Fruit fly (Drosophila melanogaster) whole organism, embryonic: Measurements from ENCODE around the gene CG17778.

Experiments used
- ATbp ChIP-seq: fragments of 200-800 bp; sonication (Bioruptor generic); optimal IDR thresholded peaks from 2 replicates; lab custom pipeline; 2017; ENCODE audit warnings: missing biosample characterization, mild to moderate bottlenecking, missing genetic modification characterization, missing genetic modification reagents
- Bgb ChIP-seq: fragments of 200-800 bp; sonication (Bioruptor generic); IDR thresholded peaks from 2 replicates; pipeline ENCODE4 v1.3.6; 2022; ENCODE audit warnings: missing biosample characterization, missing genetic modification characterization; ENCODE audit not compliant: partially characterized antibody
- CG10267 ChIP-seq: fragments of 200-800 bp; sonication (Bioruptor generic); optimal IDR thresholded peaks from 2 replicates; lab custom pipeline; 2018; ENCODE audit warnings: missing biosample characterization, mild to moderate bottlenecking, missing genetic modification characterization, moderate library complexity
- CG12155 ChIP-seq: fragments of 200-800 bp; sonication (Bioruptor generic); optimal IDR thresholded peaks from 3 replicates; lab custom pipeline; 2016; ENCODE audit warnings: missing biosample characterization, missing genetic modification characterization
- CG1233 ChIP-seq: fragments of 200-800 bp; sonication (Bioruptor generic); optimal IDR thresholded peaks from 4 replicates; lab custom pipeline; 2018; ENCODE audit warnings: missing biosample characterization, mild to moderate bottlenecking, missing genetic modification characterization
- CG12942 ChIP-seq: fragments of 200-800 bp; sonication (Bioruptor generic); optimal IDR thresholded peaks from 3 replicates; lab custom pipeline; 2016; ENCODE audit warnings: missing biosample characterization, missing genetic modification characterization
- CG13775 ChIP-seq: fragments of 200-800 bp; sonication (Bioruptor generic); optimal IDR thresholded peaks from 3 replicates; lab custom pipeline; 2017; ENCODE audit warnings: missing biosample characterization, mild to moderate bottlenecking, missing genetic modification characterization
- CG15696 ChIP-seq: fragments of 200-800 bp; sonication (Bioruptor generic); optimal IDR thresholded peaks from 2 replicates; lab custom pipeline; 2019; ENCODE audit warnings: missing biosample characterization, mild to moderate bottlenecking, missing genetic modification characterization, moderate library complexity
- CG16813 ChIP-seq: fragments of 200-800 bp; sonication (Bioruptor generic); IDR thresholded peaks from 3 replicates; pipeline ENCODE4 v1.3.6; 2022; ENCODE audit warnings: missing biosample characterization, missing genetic modification characterization; ENCODE audit not compliant: partially characterized antibody
- CG16815 ChIP-seq: fragments of 200-800 bp; sonication (Bioruptor generic); optimal IDR thresholded peaks from 3 replicates; lab custom pipeline; 2017; ENCODE audit warnings: missing biosample characterization, mild to moderate bottlenecking, missing genetic modification characterization
- CG17359 ChIP-seq: fragments of 200-800 bp; sonication (Bioruptor generic); optimal IDR thresholded peaks from 3 replicates; lab custom pipeline; 2018; ENCODE audit warnings: missing biosample characterization, mild to moderate bottlenecking, missing genetic modification characterization, moderate library complexity
- CG2875 ChIP-seq: fragments of 200-800 bp; sonication (Bioruptor generic); optimal IDR thresholded peaks from 2 replicates; lab custom pipeline; 2017; ENCODE audit warnings: missing biosample characterization, mild to moderate bottlenecking, missing genetic modification characterization, missing genetic modification reagents
- CG3065 ChIP-seq: fragments of 200-800 bp; sonication (Bioruptor generic); optimal IDR thresholded peaks from 2 replicates; lab custom pipeline; 2016; ENCODE audit warnings: missing biosample characterization, missing genetic modification characterization
- CG34376 ChIP-seq: fragments of 200-800 bp; sonication (Bioruptor generic); optimal IDR thresholded peaks from 2 replicates; lab custom pipeline; 2018; ENCODE audit warnings: missing biosample characterization, mild to moderate bottlenecking, missing genetic modification characterization
- CG3995 ChIP-seq: fragments of 200-800 bp; sonication (Bioruptor generic); optimal IDR thresholded peaks from 3 replicates; lab custom pipeline; 2016; ENCODE audit warnings: missing biosample characterization, missing genetic modification characterization
- CG4424 ChIP-seq: fragments of 200-800 bp; sonication (Bioruptor generic); optimal IDR thresholded peaks from 3 replicates; lab custom pipeline; 2016; ENCODE audit warnings: missing biosample characterization, missing genetic modification characterization
- CG7271 ChIP-seq: fragments of 200-800 bp; sonication (Bioruptor generic); optimal IDR thresholded peaks from 2 replicates; lab custom pipeline; 2018; ENCODE audit warnings: missing biosample characterization, mild to moderate bottlenecking, missing genetic modification characterization, moderate library complexity
- CG8089 ChIP-seq: fragments of 200-800 bp; sonication (Bioruptor generic); optimal IDR thresholded peaks from 3 replicates; lab custom pipeline; 2016; ENCODE audit warnings: missing biosample characterization, missing genetic modification characterization
- CHES-1-like ChIP-seq: fragments of 200-800 bp; sonication (Bioruptor generic); optimal IDR thresholded peaks from 2 replicates; lab custom pipeline; 2016; ENCODE audit warnings: missing biosample characterization, missing genetic modification characterization
- CkIIα-i1 ChIP-seq: fragments of 200-800 bp; sonication (Bioruptor generic); IDR thresholded peaks from 2 replicates; pipeline ENCODE4 v1.3.6; 2022; ENCODE audit warnings: missing biosample characterization, missing genetic modification characterization
- Dfd ChIP-seq, 2 experiments: fragments of >200 bp; optimal IDR thresholded peaks; 2 replicates each; lab custom pipeline; 2017; ENCODE audit warnings: missing biosample characterization in 2 of 2, missing genetic modification characterization in 2 of 2
- E2f2 ChIP-seq: fragments of 200-800 bp; sonication (Bioruptor generic); IDR thresholded peaks from 2 replicates; pipeline ENCODE4 v1.3.6; 2022; ENCODE audit warnings: missing biosample characterization, missing genetic modification characterization
- Fer3 ChIP-seq: fragments of 200-800 bp; sonication (Bioruptor generic); optimal IDR thresholded peaks from 2 replicates; lab custom pipeline; 2018; ENCODE audit warnings: missing biosample characterization, mild to moderate bottlenecking, missing genetic modification characterization, moderate library complexity
- HHEX ChIP-seq: fragments of 200-800 bp; sonication (Bioruptor generic); optimal IDR thresholded peaks from 3 replicates; lab custom pipeline; 2017; ENCODE audit warnings: missing biosample characterization, mild to moderate bottlenecking, missing genetic modification characterization, missing genetic modification reagents
- HLHmδ ChIP-seq: fragments of 200-800 bp; sonication (Bioruptor generic); optimal IDR thresholded peaks from 2 replicates; lab custom pipeline; 2018; ENCODE audit warnings: missing biosample characterization, mild to moderate bottlenecking, missing genetic modification characterization, moderate library complexity
- NFAT ChIP-seq: fragments of 200-800 bp; sonication (Bioruptor generic); IDR thresholded peaks from 2 replicates; pipeline ENCODE4 v1.3.6; 2022; ENCODE audit warnings: missing biosample characterization, missing genetic modification characterization
- Pdp1 ChIP-seq, 2 experiments: fragments of 200-800 bp; sonication (Bioruptor generic); optimal IDR thresholded peaks; 3 replicates each; lab custom pipeline; 2016; ENCODE audit warnings: missing biosample characterization in 2 of 2, missing genetic modification characterization in 2 of 2, mild to moderate bottlenecking in 1 of 2, moderate library complexity in 1 of 2
- Poxn ChIP-seq: fragments of 200-800 bp; sonication (Bioruptor generic); IDR thresholded peaks from 2 replicates; pipeline ENCODE4 v1.3.6; 2022; ENCODE audit warnings: missing biosample characterization, missing genetic modification characterization
- Sox102F ChIP-seq: fragments of 200-800 bp; sonication (Bioruptor generic); optimal IDR thresholded peaks from 2 replicates; lab custom pipeline; 2018; ENCODE audit warnings: missing biosample characterization, mild to moderate bottlenecking, missing genetic modification characterization, moderate library complexity
- cad ChIP-seq: fragments of >200 bp; optimal IDR thresholded peaks from 2 replicates; lab custom pipeline; 2017; ENCODE audit warnings: missing biosample characterization, missing genetic modification characterization
- cas ChIP-seq: fragments of 200-800 bp; sonication (Bioruptor generic); IDR thresholded peaks from 2 replicates; pipeline ENCODE4 v1.3.6; 2022; ENCODE audit warnings: missing biosample characterization, missing genetic modification characterization
- cg ChIP-seq: fragments of 200-800 bp; sonication (Bioruptor generic); optimal IDR thresholded peaks from 3 replicates; lab custom pipeline; 2019; ENCODE audit warnings: missing biosample characterization, mild to moderate bottlenecking, missing genetic modification characterization, moderate library complexity
- dan ChIP-seq: fragments of 200-800 bp; sonication (Bioruptor generic); IDR thresholded peaks from 2 replicates; pipeline ENCODE4 v1.3.6; 2022; ENCODE audit warnings: missing biosample characterization, missing genetic modification characterization
- dati ChIP-seq: fragments of 200-800 bp; sonication (Bioruptor generic); IDR thresholded peaks from 2 replicates; pipeline ENCODE4 v1.3.6; 2022; ENCODE audit warnings: missing biosample characterization, missing genetic modification characterization
- ems ChIP-seq: fragments of 200-800 bp; sonication (Bioruptor generic); optimal IDR thresholded peaks from 3 replicates; lab custom pipeline; 2016; ENCODE audit warnings: missing biosample characterization, missing genetic modification characterization
- ewg ChIP-seq: fragments of 200-800 bp; sonication (Bioruptor generic); optimal IDR thresholded peaks from 3 replicates; lab custom pipeline; 2017; ENCODE audit warnings: mild to moderate bottlenecking, missing biosample characterization, missing genetic modification reagents, missing genetic modification characterization
- fd3F ChIP-seq: fragments of 200-800 bp; sonication (Bioruptor generic); optimal IDR thresholded peaks from 2 replicates; lab custom pipeline; 2018; ENCODE audit warnings: missing biosample characterization, mild to moderate bottlenecking, missing genetic modification characterization, moderate library complexity
- fu2 ChIP-seq: fragments of 200-800 bp; sonication (Bioruptor generic); optimal IDR thresholded peaks from 2 replicates; lab custom pipeline; 2016; ENCODE audit warnings: missing biosample characterization, missing genetic modification characterization
- gt ChIP-seq: fragments of 200-800 bp; sonication (Bioruptor generic); IDR thresholded peaks from 2 replicates; pipeline ENCODE4 v1.3.6; 2022; ENCODE audit warnings: missing biosample characterization, missing genetic modification characterization
- hb ChIP-seq: fragments of 200-800 bp; sonication (Bioruptor generic); IDR thresholded peaks from 3 replicates; pipeline ENCODE4 v1.3.6; 2022; ENCODE audit warnings: missing biosample characterization, missing genetic modification characterization; ENCODE audit not compliant: partially characterized antibody
- jumu ChIP-seq: fragments of 200-800 bp; sonication (Bioruptor generic); optimal IDR thresholded peaks from 3 replicates; lab custom pipeline; 2016; ENCODE audit warnings: missing biosample characterization, missing genetic modification characterization
- ken ChIP-seq: fragments of 200-800 bp; sonication (Bioruptor generic); IDR thresholded peaks from 3 replicates; pipeline ENCODE4 v1.3.6; 2022; ENCODE audit warnings: missing biosample characterization, missing genetic modification characterization
- lbe ChIP-seq: fragments of 200-800 bp; sonication (Bioruptor generic); optimal IDR thresholded peaks from 2 replicates; lab custom pipeline; 2016; ENCODE audit warnings: missing biosample characterization, mild to moderate bottlenecking, missing genetic modification characterization
- phol ChIP-seq: fragments of 200-800 bp; sonication (Bioruptor generic); optimal IDR thresholded peaks from 3 replicates; lab custom pipeline; 2018; ENCODE audit warnings: missing biosample characterization, mild to moderate bottlenecking, missing genetic modification characterization, moderate library complexity
- pita ChIP-seq: fragments of 200-800 bp; sonication (Bioruptor generic); optimal IDR thresholded peaks from 2 replicates; lab custom pipeline; 2017; ENCODE audit warnings: missing biosample characterization, mild to moderate bottlenecking, missing genetic modification characterization
- shn ChIP-seq: fragments of 200-800 bp; sonication (Bioruptor generic); optimal IDR thresholded peaks from 3 replicates; lab custom pipeline; 2016; ENCODE audit warnings: missing biosample characterization, missing genetic modification characterization
- so ChIP-seq: fragments of 200-800 bp; sonication (Bioruptor generic); IDR thresholded peaks from 3 replicates; pipeline ENCODE4 v1.3.6; 2022; ENCODE audit warnings: missing biosample characterization, missing genetic modification characterization
- ssp ChIP-seq: fragments of 200-800 bp; sonication (Bioruptor generic); IDR thresholded peaks from 2 replicates; pipeline ENCODE4 v1.3.6; 2022; ENCODE audit warnings: missing biosample characterization, missing genetic modification characterization
- stc ChIP-seq: fragments of 200-800 bp; sonication (Bioruptor generic); IDR thresholded peaks from 2 replicates; pipeline ENCODE4 v1.3.6; 2022; ENCODE audit warnings: missing biosample characterization, missing genetic modification characterization
- tgo ChIP-seq: fragments of 200-800 bp; sonication (Bioruptor generic); IDR thresholded peaks from 3 replicates; pipeline ENCODE4 v1.3.6; 2022; ENCODE audit warnings: missing biosample characterization, missing genetic modification characterization

CG17778 gene

dm6 chrX:523179-523851 lies 28.9 kb downstream of the CG17778 start, which contains the start of gene elav (continued):
- TF ChIP-seq CG4424 (GFP tag; lab: Kevin White, UChicago), result peak; percentile 99
- peak; percentile 98 for TF ChIP-seq stc (GFP tag; lab: Robert Waterston, UW)
- TF ChIP-seq pita (GFP tag; lab: Kevin White, UChicago), result no peak
- TF ChIP-seq dan (GFP tag; lab: Robert Waterston, UW), result peak; percentile 93
- no peak for TF ChIP-seq Dfd (GFP tag; optimal IDR thresholded peaks at IDR 0.05; lab: Kevin White, UChicago)
- TF ChIP-seq CG12942 (GFP tag; lab: Kevin White, UChicago), result peak; percentile 96
- TF ChIP-seq NFAT (GFP tag; lab: Robert Waterston, UW), result peak; percentile 97
- TF ChIP-seq jumu, result peak; percentile 96
- peak; percentile 96 for TF ChIP-seq Poxn (GFP tag; lab: Robert Waterston, UW)
- TF ChIP-seq hb (GFP tag; lab: Robert Waterston, UW), result no peak
- peak; percentile 79 for TF ChIP-seq CkIIα-i1 (GFP tag; lab: Robert Waterston, UW)
- TF ChIP-seq shn (GFP tag; lab: Kevin White, UChicago), result peak; percentile 95
- peak; percentile 98 for TF ChIP-seq Fer3 (tag; lab: Kevin White, UChicago)
- peak; percentile 100 for TF ChIP-seq CG34376 (GFP tag; lab: Kevin White, UChicago)
- peak; percentile 97 for TF ChIP-seq CG10267 (tag; lab: Kevin White, UChicago)
- peak; percentile 87 for TF ChIP-seq E2f2 (GFP tag; lab: Robert Waterston, UW)
- peak; percentile 98 for TF ChIP-seq CG16815 (GFP tag; lab: Kevin White, UChicago)
- TF ChIP-seq ssp, result peak; percentile 93
- peak; percentile 98 for TF ChIP-seq CG2875 (GFP tag; lab: Kevin White, UChicago)
- peak; percentile 97 for TF ChIP-seq CG12155 (GFP tag; lab: Kevin White, UChicago)
- TF ChIP-seq cg (GFP tag; lab: Kevin White, UChicago), result peak; percentile 33
- peak; percentile 95 for TF ChIP-seq CHES-1-like (GFP tag; lab: Kevin White, UChicago)
- no peak for TF ChIP-seq HLHmδ (GFP tag; lab: Kevin White, UChicago)
- TF ChIP-seq CG17359, result peak; percentile 98
- TF ChIP-seq HHEX (GFP tag; lab: Kevin White, UChicago), result peak; percentile 99
- peak; percentile 94 for TF ChIP-seq CG8089 (GFP tag; lab: Kevin White, UChicago)
- peak; percentile 98 for TF ChIP-seq so (GFP tag; lab: Robert Waterston, UW)
- peak; percentile 97 for TF ChIP-seq ems (GFP tag; lab: Kevin White, UChicago)
- TF ChIP-seq ewg (GFP tag; lab: Kevin White, UChicago), result peak; percentile 96
- peak; percentile 94 for TF ChIP-seq CG3065 (GFP tag; lab: Kevin White, UChicago)
- TF ChIP-seq tgo (GFP tag; lab: Robert Waterston, UW), result peak; percentile 98
- TF ChIP-seq Bgb (GFP tag; lab: Robert Waterston, UW), result no peak
- TF ChIP-seq lbe (GFP tag; lab: Kevin White, UChicago), result peak; percentile 96
- peak; percentile 96 to 98 for TF ChIP-seq Pdp1 (GFP tag; optimal IDR thresholded peaks at IDR 0.05; lab: Kevin White, UChicago)
- TF ChIP-seq cad (GFP tag; lab: Kevin White, UChicago), result peak; percentile 12
- TF ChIP-seq CG15696 (tag; lab: Kevin White, UChicago), result peak; percentile 99
- peak; percentile 98 for TF ChIP-seq Sox102F (GFP tag; lab: Kevin White, UChicago)
- peak; percentile 92 for TF ChIP-seq gt
- peak; percentile 98 for TF ChIP-seq ATbp (GFP tag; lab: Kevin White, UChicago)
- TF ChIP-seq fu2, result peak; percentile 95
- peak; percentile 97 for TF ChIP-seq fd3F (GFP tag; lab: Kevin White, UChicago)
- TF ChIP-seq CG7271, result peak; percentile 90
- TF ChIP-seq phol (tag; lab: Kevin White, UChicago), result peak; percentile 98
- peak; percentile 96 for TF ChIP-seq cas (GFP tag; lab: Robert Waterston, UW)
- TF ChIP-seq CG13775 (GFP tag; lab: Kevin White, UChicago), result peak; percentile 99
- peak; percentile 98 for TF ChIP-seq CG1233 (GFP tag; lab: Kevin White, UChicago)
- no peak for TF ChIP-seq CG16813 (GFP tag; lab: Robert Waterston, UW)
- peak; percentile 79 for TF ChIP-seq CG3995 (GFP tag; lab: Kevin White, UChicago)
- TF ChIP-seq dati (GFP tag; lab: Robert Waterston, UW), result peak; percentile 92
- peak; percentile 97 for TF ChIP-seq ken (GFP tag; lab: Robert Waterston, UW)
